Worm (Caenorhabditis elegans): ENCODE results near the gene glo-3.

- TF ChIP-seq nhr-90 (tag; optimal IDR thresholded peaks at IDR 0.05; ENCODE audit: poor library complexity): no peak
- no peak for TF ChIP-seq pqm-1 (tag; optimal IDR thresholded peaks at IDR 0.05)
- TF ChIP-seq lin-13 (GFP tag; optimal IDR thresholded peaks at IDR 0.05): no peak
- no peak for TF ChIP-seq fos-1 (tag; optimal IDR thresholded peaks at IDR 0.05)
- no peak for TF ChIP-seq isw-1 (GFP tag; IDR thresholded peaks at IDR 0.05)
Observed at ce11 chrX:10534625-10535244, 1.2 kb downstream of the glo-3 start.

Measured in whole organism, L1 larva.